Fruit fly (Drosophila melanogaster) whole organism: ENCODE measurements around the gene Mtr3.

Experiments used
- CG8478 ChIP-seq: fragments of >200 bp; optimal IDR thresholded peaks from 2 replicates; lab custom pipeline; 2018; ENCODE audit warnings: inconsistent platforms
- pan ChIP-seq: fragments of >200 bp; optimal IDR thresholded peaks from 2 replicates; lab custom pipeline; 2017
- psq ChIP-seq: fragments of >200 bp; optimal IDR thresholded peaks from 2 replicates; lab custom pipeline; 2017

- TF ChIP-seq psq (lab: Kevin White, UChicago) = no peak
- no peak for TF ChIP-seq pan (lab: Kevin White, UChicago)
- TF ChIP-seq CG8478 = no peak
Measured at dm6 chr3L:19929051-19929718, 15.7 kb upstream of the Mtr3 start.
